Worm (Caenorhabditis elegans) whole organism, L4 larva: Measurements from ENCODE around the gene F58B4.2.

Experiments used
- aly-2 ChIP-seq: sonication (generic microtip); optimal IDR thresholded peaks from 2 replicates; lab custom pipeline; 2018; ENCODE audit warnings: missing biosample characterization, missing genetic modification characterization
- daf-12 ChIP-seq: fragments of 150-350 bp; optimal IDR thresholded peaks from 2 replicates; lab custom pipeline; 2014; ENCODE audit warnings: missing biosample characterization, missing genetic modification reagents, missing genetic modification characterization
- daf-16 ChIP-seq, 3 experiments: sonication (generic microtip); optimal IDR thresholded peaks; 2 replicates each; lab custom pipeline; 2016 to 2017; ENCODE audit warnings: missing genetic modification characterization in 3 of 3, missing genetic modification reagents in 3 of 3, mild to moderate bottlenecking in 2 of 3, missing compliant biosample characterization in 2 of 3, missing biosample characterization in 1 of 3, moderate library complexity in 1 of 3
- dmd-8 ChIP-seq: fragments of 200-800 bp; sonication (Bioruptor generic); IDR thresholded peaks from 2 replicates; pipeline ENCODE4 v1.3.6; 2022; ENCODE audit warnings: missing genetic modification characterization, missing compliant biosample characterization
- lin-13 ChIP-seq: fragments of 150-350 bp; optimal IDR thresholded peaks from 2 replicates; lab custom pipeline; 2014; ENCODE audit warnings: missing biosample characterization, missing genetic modification reagents, missing genetic modification characterization
- lin-38 ChIP-seq: fragments of 200-800 bp; sonication (Bioruptor generic); IDR thresholded peaks from 2 replicates; pipeline ENCODE4 v1.3.6; 2022; ENCODE audit warnings: missing genetic modification reagents, missing genetic modification characterization, missing compliant biosample characterization
- pha-4 ChIP-seq, 2 experiments: fragments of 150-350 bp in 1 of 2; fragments of 200-800 bp in 1 of 2; sonication (Bioruptor generic) in 1 of 2; IDR thresholded peaks in 1 of 2; optimal IDR thresholded peaks in 1 of 2; 2 replicates each; pipeline versions ENCODE4 v1.3.6 to Lab custom; 2014 to 2022; ENCODE audit warnings: missing genetic modification characterization in 2 of 2, missing genetic modification reagents in 2 of 2, missing biosample characterization in 1 of 2, missing compliant biosample characterization in 1 of 2
- sdz-12 ChIP-seq: fragments of 200-800 bp; sonication (Bioruptor generic); optimal IDR thresholded peaks from 2 replicates; lab custom pipeline; 2018; ENCODE audit warnings: mild to moderate bottlenecking, missing genetic modification characterization, missing compliant biosample characterization
- unc-39 ChIP-seq: sonication (generic microtip); optimal IDR thresholded peaks from 2 replicates; lab custom pipeline; 2017; ENCODE audit warnings: missing biosample characterization, missing genetic modification characterization
- unc-62 ChIP-seq, 3 experiments: fragments of 150-350 bp in 1 of 3; sonication (generic microtip); optimal IDR thresholded peaks in 2 of 3; peaks in 1 of 3; 1 replicate in 1 of 3; 2 replicates in 2 of 3; lab custom pipeline; 2014 to 2017; ENCODE audit warnings: missing biosample characterization in 3 of 3, missing genetic modification characterization in 3 of 3, missing genetic modification reagents in 3 of 3, missing genotype in 1 of 3
- zag-1 ChIP-seq: fragments of 150-350 bp; optimal IDR thresholded peaks from 2 replicates; lab custom pipeline; 2014; ENCODE audit warnings: missing biosample characterization, missing genetic modification characterization

DNA sequence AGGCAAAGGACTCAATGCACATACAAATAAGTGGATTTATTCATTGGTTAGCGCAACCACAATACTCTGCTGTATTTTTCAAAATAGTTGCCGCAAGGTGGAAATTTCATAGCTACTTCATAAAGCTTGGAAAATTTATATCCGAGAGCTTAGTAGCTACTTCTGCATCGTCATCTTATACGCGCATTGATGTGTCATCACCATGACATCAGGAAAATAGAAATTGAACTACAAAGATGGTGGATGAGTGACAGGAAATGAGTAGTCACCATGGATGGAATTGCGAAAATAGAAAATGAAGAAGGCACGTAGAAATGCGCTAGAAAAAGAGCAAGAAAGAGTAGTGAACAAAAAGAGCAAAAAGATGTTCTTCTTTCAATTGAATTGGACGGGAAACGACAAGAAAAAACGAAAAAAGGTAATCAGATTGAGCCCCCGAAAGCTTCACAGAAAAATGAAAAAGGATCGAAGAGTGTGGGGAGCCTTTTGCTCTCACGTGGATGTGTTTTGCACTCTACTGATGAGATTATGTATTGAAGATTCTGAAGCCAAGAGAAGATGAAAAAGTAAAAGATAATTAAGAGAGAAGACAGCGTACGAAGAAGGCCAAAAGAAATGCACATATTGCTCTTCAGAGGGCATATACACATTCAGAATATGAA, 43.2 kb downstream of the F58B4.2 start:
- no peak for TF ChIP-seq unc-39 (tag; lab: Kevin White, UChicago)
- no peak for TF ChIP-seq daf-12 (tag; lab: Kevin White, UChicago)
- no peak for TF ChIP-seq lin-13 (GFP tag; lab: Kevin White, UChicago)
- TF ChIP-seq pha-4 (GFP tag; IDR thresholded peaks at IDR 0.05; lab: Robert Waterston, UW) = no peak
- no peak for TF ChIP-seq pha-4 (tag; optimal IDR thresholded peaks at IDR 0.05; lab: Kevin White, UChicago)
- TF ChIP-seq sdz-12 = no peak
- TF ChIP-seq zag-1 (tag; lab: Kevin White, UChicago) = no peak
- no peak for TF ChIP-seq dmd-8
- peak in 1 of 2 experiments; percentile 90 for TF ChIP-seq unc-62 (GFP tag; optimal IDR thresholded peaks at IDR 0.05 in 1 of 2; lab: Kevin White, UChicago)
- no peak for TF ChIP-seq unc-62 (tag; optimal IDR thresholded peaks at IDR 0.05; lab: Kevin White, UChicago)
- TF ChIP-seq lin-38 (GFP tag; lab: Robert Waterston, UW) = no peak
- TF ChIP-seq aly-2 (tag; lab: Kevin White, UChicago) = no peak
- TF ChIP-seq daf-16 (GFP tag; optimal IDR thresholded peaks at IDR 0.05; lab: Kevin White, UChicago) = no peak
- no peak for TF ChIP-seq daf-16 (tag; optimal IDR thresholded peaks at IDR 0.05; lab: Kevin White, UChicago)
